Fruit fly (Drosophila melanogaster): ENCODE data around the gene ZnT77C.

Gene ZnT77C

dm6 chr3L:20517179-20517834 lies 22.6 kb upstream of the ZnT77C start:
- TF ChIP-seq EcR (GFP tag; optimal IDR thresholded peaks at IDR 0.05): peak; percentile 98
- no peak for TF ChIP-seq CG8159 (tag; optimal IDR thresholded peaks at IDR 0.05)

dm6 chr3L:20516519-20517178 lies 21.9 kb upstream of the ZnT77C start:
- TF ChIP-seq CG12605 (GFP tag; IDR thresholded peaks at IDR 0.05) (no peak; the same call in 1 of the 2 replicates), EcR (GFP tag; optimal IDR thresholded peaks at IDR 0.05) (no peak), CG17806 (tag; optimal IDR thresholded peaks at IDR 0.05) (peak; percentile 48), Pif1B (GFP tag; optimal IDR thresholded peaks at IDR 0.05) (no peak), CG8159 (tag; optimal IDR thresholded peaks at IDR 0.05) (peak; percentile 61), CG14655 (GFP tag; optimal IDR thresholded peaks at IDR 0.05) (peak; percentile 52), CG13204 (GFP tag; optimal IDR thresholded peaks at IDR 0.05) (no peak), Snoo (tag; optimal IDR thresholded peaks at IDR 0.05) (peak; percentile 23), fd96Ca (GFP tag; IDR thresholded peaks at IDR 0.05) (no peak), CG34367 (tag; optimal IDR thresholded peaks at IDR 0.05) (peak; percentile 46), Ets98B (GFP tag; IDR thresholded peaks at IDR 0.05) (peak; percentile 36), D1 (tag; optimal IDR thresholded peaks at IDR 0.05) (no peak), CG10348 (GFP tag; IDR thresholded peaks at IDR 0.05) (no peak), Pif1A (GFP tag; optimal IDR thresholded peaks at IDR 0.05) (peak; percentile 8), CG4496 (GFP tag; IDR thresholded peaks at IDR 0.05) (0 out of 3 replicates have a peak, but pooled peaks have one; percentile 39), gl (tag; optimal IDR thresholded peaks at IDR 0.05) (no peak), CG9948 (tag; optimal IDR thresholded peaks at IDR 0.05) (peak; percentile 13), CG32121 (GFP tag; IDR thresholded peaks at IDR 0.05) (no peak), rn (GFP tag; IDR thresholded peaks at IDR 0.05) (no peak), CG15710 (tag; optimal IDR thresholded peaks at IDR 0.05) (peak; percentile 56), CG8301 (tag; optimal IDR thresholded peaks at IDR 0.05) (peak; percentile 18)

dm6 chr3L:20514101-20514500 lies 19.4 kb upstream of the ZnT77C start:
- no peak for TF ChIP-seq Ets98B (GFP tag; IDR thresholded peaks at IDR 0.05)
- no peak for TF ChIP-seq CG14655 (GFP tag; optimal IDR thresholded peaks at IDR 0.05)
- TF ChIP-seq rn (GFP tag; IDR thresholded peaks at IDR 0.05): no peak
- no peak for TF ChIP-seq CG10348 (GFP tag; IDR thresholded peaks at IDR 0.05)
- TF ChIP-seq CG34367 (tag; optimal IDR thresholded peaks at IDR 0.05): no peak
- no peak for TF ChIP-seq Pif1A (GFP tag; optimal IDR thresholded peaks at IDR 0.05)
- no peak for TF ChIP-seq CG15710 (tag; optimal IDR thresholded peaks at IDR 0.05)
- TF ChIP-seq CG8159 (tag; optimal IDR thresholded peaks at IDR 0.05): no peak
- no peak for TF ChIP-seq CG13204 (GFP tag; optimal IDR thresholded peaks at IDR 0.05)
- TF ChIP-seq CG9948 (tag; optimal IDR thresholded peaks at IDR 0.05): no peak
- TF ChIP-seq D1 (tag; optimal IDR thresholded peaks at IDR 0.05): no peak
- TF ChIP-seq Snoo (tag; optimal IDR thresholded peaks at IDR 0.05): no peak
- TF ChIP-seq gl (tag; optimal IDR thresholded peaks at IDR 0.05): no peak
- no peak for TF ChIP-seq fd96Ca (GFP tag; IDR thresholded peaks at IDR 0.05)
- no peak for TF ChIP-seq CG4496 (GFP tag; IDR thresholded peaks at IDR 0.05)

dm6 chr3L:20511499-20512108 lies 16.9 kb upstream of the ZnT77C start:
- TF ChIP-seq CG9948 (tag; optimal IDR thresholded peaks at IDR 0.05): no peak
- no peak for TF ChIP-seq CG10348 (GFP tag; IDR thresholded peaks at IDR 0.05)
- TF ChIP-seq CG14655 (GFP tag; optimal IDR thresholded peaks at IDR 0.05): no peak
- no peak for TF ChIP-seq rn (GFP tag; IDR thresholded peaks at IDR 0.05)
- peak; percentile 86 for TF ChIP-seq EcR (GFP tag; optimal IDR thresholded peaks at IDR 0.05)
- TF ChIP-seq Snoo (tag; optimal IDR thresholded peaks at IDR 0.05): no peak
- no peak for TF ChIP-seq fd96Ca (GFP tag; IDR thresholded peaks at IDR 0.05)
- TF ChIP-seq Pif1B (GFP tag; optimal IDR thresholded peaks at IDR 0.05): no peak
- peak; percentile 20 for TF ChIP-seq CG13204 (GFP tag; optimal IDR thresholded peaks at IDR 0.05)
- no peak for TF ChIP-seq CG12605 (GFP tag; IDR thresholded peaks at IDR 0.05)
- no peak for TF ChIP-seq CG17806 (tag; optimal IDR thresholded peaks at IDR 0.05)
- TF ChIP-seq CG34367 (tag; optimal IDR thresholded peaks at IDR 0.05): no peak
- no peak for TF ChIP-seq CG32121 (GFP tag; IDR thresholded peaks at IDR 0.05)
- TF ChIP-seq D1 (tag; optimal IDR thresholded peaks at IDR 0.05): no peak
- TF ChIP-seq CG4496 (GFP tag; IDR thresholded peaks at IDR 0.05): no peak
- no peak for TF ChIP-seq gl (tag; optimal IDR thresholded peaks at IDR 0.05)
- TF ChIP-seq CG8301 (tag; optimal IDR thresholded peaks at IDR 0.05): no peak
- TF ChIP-seq Ets98B (GFP tag; IDR thresholded peaks at IDR 0.05): no peak

- peak; percentile 63 for TF ChIP-seq D1 (tag; optimal IDR thresholded peaks at IDR 0.05)
- peak; percentile 65 for TF ChIP-seq CG17806 (tag; optimal IDR thresholded peaks at IDR 0.05)
- no peak for TF ChIP-seq rn (GFP tag; IDR thresholded peaks at IDR 0.05)
- peak; percentile 44; the same call in 1 of the 2 replicates for TF ChIP-seq Ets98B (GFP tag; IDR thresholded peaks at IDR 0.05)
- TF ChIP-seq CG14655 (GFP tag; optimal IDR thresholded peaks at IDR 0.05): peak; percentile 90
- TF ChIP-seq CG8159 (tag; optimal IDR thresholded peaks at IDR 0.05): peak; percentile 85
- TF ChIP-seq EcR (GFP tag; optimal IDR thresholded peaks at IDR 0.05): peak; percentile 1
- TF ChIP-seq CG32121 (GFP tag; IDR thresholded peaks at IDR 0.05): no peak
- TF ChIP-seq Pif1A (GFP tag; optimal IDR thresholded peaks at IDR 0.05): peak; percentile 77
- TF ChIP-seq CG9948 (tag; optimal IDR thresholded peaks at IDR 0.05): peak; percentile 76
- peak; percentile 77 for TF ChIP-seq CG15710 (tag; optimal IDR thresholded peaks at IDR 0.05)
- no peak for TF ChIP-seq CG12605 (GFP tag; IDR thresholded peaks at IDR 0.05)
- peak; percentile 63 for TF ChIP-seq CG34367 (tag; optimal IDR thresholded peaks at IDR 0.05)
- no peak for TF ChIP-seq gl (tag; optimal IDR thresholded peaks at IDR 0.05)
- 0 out of 3 replicates have a peak, but pooled peaks have one; percentile 19 for TF ChIP-seq fd96Ca (GFP tag; IDR thresholded peaks at IDR 0.05)
- peak; percentile 81 for TF ChIP-seq CG8301 (tag; optimal IDR thresholded peaks at IDR 0.05)
- TF ChIP-seq Snoo (tag; optimal IDR thresholded peaks at IDR 0.05): peak; percentile 74
- no peak for TF ChIP-seq CG10348 (GFP tag; IDR thresholded peaks at IDR 0.05)
- TF ChIP-seq CG4496 (GFP tag; IDR thresholded peaks at IDR 0.05): no peak
- peak; percentile 74 for TF ChIP-seq Pif1B (GFP tag; optimal IDR thresholded peaks at IDR 0.05)
- peak; percentile 45 for TF ChIP-seq CG13204 (GFP tag; optimal IDR thresholded peaks at IDR 0.05)
These were observed 14.6 kb upstream of the ZnT77C start for dm6 chr3L:20509121-20509934.
